Fruit fly (Drosophila melanogaster) whole organism: ENCODE data around the gene Cpr97Eb.

Experiments
- CG8478 ChIP-seq: fragments of >200 bp; optimal IDR thresholded peaks from 2 replicates; lab custom pipeline; 2018; ENCODE audit warnings: inconsistent platforms
- psq ChIP-seq: fragments of >200 bp; optimal IDR thresholded peaks from 2 replicates; lab custom pipeline; 2017

- TF ChIP-seq CG8478 (lab: Kevin White, UChicago) (no peak), psq (lab: Kevin White, UChicago) (no peak)
These were observed 26.8 kb downstream of the Cpr97Eb start, which contains the start of gene Nep5 for dm6 chr3R:27064099-27064498.
